Worm (Caenorhabditis elegans) whole organism, early embryonic: ENCODE measurements around the gene stc-1.

Source experiments
- B0310.2 ChIP-seq: sonication (generic microtip); optimal IDR thresholded peaks from 2 replicates; lab custom pipeline; 2016; ENCODE audit warnings: mild to moderate bottlenecking, missing genetic modification characterization, missing compliant biosample characterization
- F13C5.2 ChIP-seq: sonication (generic microtip); optimal IDR thresholded peaks from 2 replicates; lab custom pipeline; 2017; ENCODE audit warnings: mild to moderate bottlenecking, missing genetic modification characterization, inconsistent platforms, missing compliant biosample characterization
- aly-1 ChIP-seq: sonication (generic microtip); optimal IDR thresholded peaks from 2 replicates; lab custom pipeline; 2016; ENCODE audit warnings: missing genetic modification characterization, missing compliant biosample characterization
- ama-1 ChIP-seq: fragments of 150-350 bp; optimal IDR thresholded peaks from 2 replicates; lab custom pipeline; 2014
- ceh-13 ChIP-seq: fragments of 200-800 bp; sonication (Bioruptor generic); optimal IDR thresholded peaks from 2 replicates; lab custom pipeline; 2018; ENCODE audit warnings: mild to moderate bottlenecking, missing genetic modification characterization, missing compliant biosample characterization
- ceh-36 ChIP-seq: sonication (generic microtip); optimal IDR thresholded peaks from 2 replicates; lab custom pipeline; 2016; ENCODE audit warnings: missing genetic modification characterization, inconsistent platforms, missing compliant biosample characterization
- ets-7 ChIP-seq: sonication (generic microtip); optimal IDR thresholded peaks from 2 replicates; lab custom pipeline; 2016; ENCODE audit warnings: missing genotype, missing genetic modification characterization, missing compliant biosample characterization
- flt-1 ChIP-seq: fragments of 200-800 bp; sonication (Bioruptor generic); IDR thresholded peaks from 2 replicates; pipeline ENCODE4 v1.3.6; 2022; ENCODE audit warnings: missing genetic modification characterization, missing compliant biosample characterization
- hmbx-1 ChIP-seq: sonication (generic microtip); optimal IDR thresholded peaks from 2 replicates; lab custom pipeline; 2016; ENCODE audit warnings: mild to moderate bottlenecking, missing genetic modification characterization, missing compliant biosample characterization
- hmg-4 ChIP-seq: fragments of 200-800 bp; sonication (Bioruptor generic); optimal IDR thresholded peaks from 2 replicates; lab custom pipeline; 2018; ENCODE audit warnings: mild to moderate bottlenecking, missing genetic modification characterization, missing compliant biosample characterization
- hnd-1 ChIP-seq: sonication (generic microtip); optimal IDR thresholded peaks from 2 replicates; lab custom pipeline; 2016; ENCODE audit warnings: missing genetic modification characterization, missing compliant biosample characterization
- pes-1 ChIP-seq: fragments of 200-800 bp; sonication (Bioruptor generic); IDR thresholded peaks from 2 replicates; pipeline ENCODE4 v1.3.6; 2022; ENCODE audit warnings: missing genetic modification reagents, missing genetic modification characterization, missing compliant biosample characterization
- scrt-1 ChIP-seq: fragments of 200-800 bp; sonication (Bioruptor generic); IDR thresholded peaks from 2 replicates; pipeline ENCODE4 v1.3.6; 2022; ENCODE audit warnings: missing genetic modification characterization, missing compliant biosample characterization
- sea-1 ChIP-seq: fragments of 200-800 bp; sonication (Bioruptor generic); conservative IDR thresholded peaks from 2 replicates; pipeline ENCODE4 v1.3.6; 2022; ENCODE audit warnings: missing genetic modification characterization, missing compliant biosample characterization
- tbx-11 ChIP-seq: fragments of 200-800 bp; sonication (Bioruptor generic); IDR thresholded peaks from 2 replicates; pipeline ENCODE4 v1.3.6; 2022; ENCODE audit warnings: missing genetic modification characterization, missing compliant biosample characterization
- tbx-37 ChIP-seq: fragments of 200-800 bp; sonication (Bioruptor generic); conservative IDR thresholded peaks from 2 replicates; pipeline ENCODE4 v1.3.6; 2022; ENCODE audit warnings: missing genetic modification reagents, missing genetic modification characterization, missing compliant biosample characterization
- tra-4 ChIP-seq: sonication (generic microtip); optimal IDR thresholded peaks from 2 replicates; lab custom pipeline; 2017; ENCODE audit warnings: missing genetic modification characterization, missing compliant biosample characterization

Gene stc-1

DNA sequence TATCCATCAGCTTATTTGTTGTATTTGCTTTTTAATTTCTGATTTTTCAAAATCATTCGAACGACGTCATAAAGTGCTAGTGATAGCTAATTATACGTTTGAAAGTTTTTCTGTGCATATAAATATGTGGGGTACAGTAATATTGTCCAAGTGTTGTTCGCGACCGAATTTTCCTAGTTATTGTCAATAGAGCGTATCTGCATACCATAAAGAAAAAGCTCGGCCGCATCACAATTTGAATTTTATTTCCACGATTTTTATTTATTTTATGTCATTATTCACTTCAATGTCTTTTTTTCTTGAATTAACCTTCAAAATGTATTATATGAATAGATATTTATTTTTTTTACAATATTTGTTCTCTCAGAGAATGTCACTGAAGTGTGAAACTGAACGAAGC, 49.2 kb downstream of the stc-1 start, which contains the start of gene rnh-2:
Gene rnh-2, plus strand, starts transcription at position 368 of the 400 bp plus-strand sequence.
- TF ChIP-seq ceh-36 (tag; lab: Kevin White, UChicago) (no peak), tbx-11 (no peak), F13C5.2 (tag; lab: Kevin White, UChicago) (peak; percentile 5), hnd-1 (tag; lab: Kevin White, UChicago) (no peak), tbx-37 (GFP tag; lab: Robert Waterston, UW) (peak; percentile 46; the same call in 1 of the 2 replicates), sea-1 (GFP tag; lab: Robert Waterston, UW) (no peak), flt-1 (GFP tag; lab: Robert Waterston, UW) (0 out of 2 replicates have a peak, but pooled peaks have one; percentile 31), scrt-1 (GFP tag; lab: Robert Waterston, UW) (no peak), ama-1 (lab: Kevin White, UChicago) (no peak), ets-7 (no peak), tra-4 (tag; lab: Kevin White, UChicago) (no peak), B0310.2 (no peak), hmg-4 (GFP tag; lab: Kevin White, UChicago) (no peak), ceh-13 (GFP tag; lab: Kevin White, UChicago) (no peak), aly-1 (tag; lab: Kevin White, UChicago) (no peak), hmbx-1 (tag; lab: Kevin White, UChicago) (no peak), pes-1 (GFP tag; lab: Robert Waterston, UW) (no peak)

DNA sequence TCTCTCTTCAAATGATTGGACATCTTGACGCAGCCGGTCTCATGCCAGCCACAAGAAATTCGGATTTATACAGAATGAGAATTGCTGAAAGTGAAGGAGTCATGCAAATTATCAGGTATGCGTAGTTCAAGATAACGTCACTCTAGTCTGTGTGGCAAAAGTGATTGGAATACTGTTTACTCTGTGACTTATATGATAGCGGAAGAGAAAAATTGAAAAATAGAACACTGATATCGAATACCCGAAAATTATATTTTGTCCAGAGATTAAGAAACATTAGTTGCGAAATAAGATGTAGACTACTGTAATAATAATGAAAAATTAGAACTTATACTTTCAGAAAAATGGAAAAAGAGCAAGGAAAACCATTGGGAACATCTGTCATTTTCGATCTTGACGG, 50.4 kb downstream of the stc-1 start:
- TF ChIP-seq ceh-13 (GFP tag; lab: Kevin White, UChicago): no peak
- no peak for TF ChIP-seq flt-1 (GFP tag; lab: Robert Waterston, UW)
- TF ChIP-seq pes-1 (GFP tag; lab: Robert Waterston, UW): no peak
- no peak for TF ChIP-seq tbx-37 (GFP tag; lab: Robert Waterston, UW)
- TF ChIP-seq ets-7: no peak
- no peak for TF ChIP-seq scrt-1 (GFP tag; lab: Robert Waterston, UW)
- TF ChIP-seq sea-1 (GFP tag; lab: Robert Waterston, UW): no peak
- no peak for TF ChIP-seq hnd-1 (tag; lab: Kevin White, UChicago)
- no peak for TF ChIP-seq B0310.2
- TF ChIP-seq tbx-11: no peak
- no peak for TF ChIP-seq F13C5.2 (tag; lab: Kevin White, UChicago)
- TF ChIP-seq hmg-4 (GFP tag; lab: Kevin White, UChicago): no peak
- no peak for TF ChIP-seq ama-1 (lab: Kevin White, UChicago)
- TF ChIP-seq aly-1 (tag; lab: Kevin White, UChicago): no peak
- no peak for TF ChIP-seq ceh-36 (tag; lab: Kevin White, UChicago)
- no peak for TF ChIP-seq tra-4 (tag; lab: Kevin White, UChicago)
- TF ChIP-seq hmbx-1 (tag; lab: Kevin White, UChicago): no peak

- TF ChIP-seq flt-1 (GFP tag; lab: Robert Waterston, UW) (no peak), F13C5.2 (tag; lab: Kevin White, UChicago) (no peak)
Measured at ce11 chrII:8514729-8515128, 51.2 kb downstream of the stc-1 start, which contains the start of gene ctg-2. ctg-2 (plus strand) TSS chrII:8515054.
